Fruit fly (Drosophila melanogaster) whole organism, prepupa: ENCODE data around the gene CG7332.

ENCODE experiments used
- Blimp-1 ChIP-seq: fragments of 200-800 bp; sonication (Bioruptor generic); optimal IDR thresholded peaks from 3 replicates; lab custom pipeline; 2017; ENCODE audit warnings: missing biosample characterization, missing genetic modification characterization, mild to moderate bottlenecking, moderate library complexity, missing genetic modification reagents
- CG10631 ChIP-seq: fragments of 200-800 bp; sonication (Bioruptor generic); optimal IDR thresholded peaks from 2 replicates; lab custom pipeline; 2016; ENCODE audit warnings: missing biosample characterization, missing genetic modification characterization
- CG10669 ChIP-seq: fragments of 200-800 bp; sonication (Bioruptor generic); optimal IDR thresholded peaks from 3 replicates; lab custom pipeline; 2018; ENCODE audit warnings: missing biosample characterization, mild to moderate bottlenecking, missing genetic modification characterization, moderate library complexity
- CG11294 ChIP-seq: fragments of 200-800 bp; sonication (Bioruptor generic); IDR thresholded peaks from 2 replicates; pipeline ENCODE4 v1.3.6; 2022; ENCODE audit warnings: missing biosample characterization, missing genetic modification characterization
- CG11762 ChIP-seq: fragments of 200-800 bp; sonication (Bioruptor generic); optimal IDR thresholded peaks from 3 replicates; lab custom pipeline; 2016; ENCODE audit warnings: missing biosample characterization, missing genetic modification characterization; ENCODE audit not compliant: insufficient read depth
- CG11902 ChIP-seq: fragments of 200-800 bp; sonication (Bioruptor generic); optimal IDR thresholded peaks from 3 replicates; lab custom pipeline; 2016; ENCODE audit warnings: missing biosample characterization, missing genetic modification characterization
- CG15336 ChIP-seq: fragments of 200-800 bp; sonication (Bioruptor generic); IDR thresholded peaks from 2 replicates; pipeline ENCODE4 v1.3.6; 2022; ENCODE audit warnings: missing biosample characterization, missing genetic modification characterization
- CG1621 ChIP-seq: fragments of 200-800 bp; sonication (Bioruptor generic); optimal IDR thresholded peaks from 3 replicates; lab custom pipeline; 2018; ENCODE audit warnings: missing biosample characterization, mild to moderate bottlenecking, missing genetic modification characterization
- CG16779 ChIP-seq: fragments of 200-800 bp; sonication (Bioruptor generic); optimal IDR thresholded peaks from 3 replicates; lab custom pipeline; 2017; ENCODE audit warnings: missing biosample characterization, mild to moderate bottlenecking, missing genetic modification characterization
- CG3032 ChIP-seq: fragments of 200-800 bp; optimal IDR thresholded peaks from 2 replicates; lab custom pipeline; 2019; ENCODE audit warnings: missing biosample characterization, mild to moderate bottlenecking, missing genetic modification characterization, moderate library complexity
- CG3919 ChIP-seq: fragments of 200-800 bp; sonication (Bioruptor generic); optimal IDR thresholded peaks from 3 replicates; lab custom pipeline; 2016; ENCODE audit warnings: missing biosample characterization, missing genetic modification characterization
- CG4318 ChIP-seq: fragments of 200-800 bp; sonication (Bioruptor generic); optimal IDR thresholded peaks from 3 replicates; lab custom pipeline; 2017; ENCODE audit warnings: missing biosample characterization, mild to moderate bottlenecking, missing genetic modification characterization
- CG6276 ChIP-seq: fragments of 200-800 bp; sonication (Bioruptor generic); optimal IDR thresholded peaks from 2 replicates; lab custom pipeline; 2017; ENCODE audit warnings: missing biosample characterization, mild to moderate bottlenecking, missing genetic modification characterization
- CG6792 ChIP-seq: fragments of 200-800 bp; sonication (Bioruptor generic); optimal IDR thresholded peaks from 3 replicates; lab custom pipeline; 2016; ENCODE audit warnings: missing biosample characterization, missing genetic modification characterization
- CG6808 ChIP-seq: fragments of 200-800 bp; sonication (Bioruptor generic); optimal IDR thresholded peaks from 3 replicates; lab custom pipeline; 2017; ENCODE audit warnings: missing biosample characterization, missing genetic modification characterization, mild to moderate bottlenecking, moderate library complexity, missing genetic modification reagents
- CG6854 ChIP-seq: fragments of 200-800 bp; sonication (Bioruptor generic); optimal IDR thresholded peaks from 2 replicates; lab custom pipeline; 2017; ENCODE audit warnings: missing biosample characterization, mild to moderate bottlenecking, missing genetic modification characterization
- CG7368 ChIP-seq: fragments of 200-800 bp; sonication (Bioruptor generic); optimal IDR thresholded peaks from 3 replicates; lab custom pipeline; 2016; ENCODE audit warnings: missing biosample characterization, missing genetic modification characterization
- CG8119 ChIP-seq: fragments of 200-800 bp; sonication (Bioruptor generic); IDR thresholded peaks from 3 replicates; pipeline ENCODE4 v1.3.6; 2022; ENCODE audit warnings: missing biosample characterization, missing genetic modification characterization
- CG8319 ChIP-seq: fragments of 200-800 bp; sonication (Bioruptor generic); optimal IDR thresholded peaks from 3 replicates; lab custom pipeline; 2016; ENCODE audit warnings: missing biosample characterization, missing genetic modification characterization
- Eip75B ChIP-seq: fragments of 200-800 bp; sonication (Bioruptor generic); optimal IDR thresholded peaks from 3 replicates; lab custom pipeline; 2016; ENCODE audit warnings: missing biosample characterization, missing genetic modification characterization
- Eip78C ChIP-seq: fragments of 200-800 bp; sonication (Bioruptor generic); peaks from one replicate; lab custom pipeline; 2016; ENCODE audit warnings: missing biosample characterization, missing genetic modification characterization
- Eip93F ChIP-seq: fragments of 200-800 bp; sonication (Bioruptor generic); optimal IDR thresholded peaks from 2 replicates; lab custom pipeline; 2016; ENCODE audit warnings: missing biosample characterization, mild to moderate bottlenecking, missing genetic modification characterization
- Ets96B ChIP-seq: fragments of 200-800 bp; optimal IDR thresholded peaks from 2 replicates; lab custom pipeline; 2019; ENCODE audit warnings: missing biosample characterization, mild to moderate bottlenecking, missing genetic modification characterization, moderate library complexity
- Gug ChIP-seq: fragments of 200-800 bp; sonication (Bioruptor generic); IDR thresholded peaks from 2 replicates; pipeline ENCODE4 v1.3.6; 2022; ENCODE audit warnings: missing biosample characterization, missing genetic modification characterization
- Hr38 ChIP-seq: sonication (Bioruptor generic); optimal IDR thresholded peaks from 2 replicates; lab custom pipeline; 2016; ENCODE audit warnings: missing biosample characterization, missing genetic modification characterization
- Hr4 ChIP-seq: fragments of 200-800 bp; sonication (Bioruptor generic); optimal IDR thresholded peaks from 3 replicates; lab custom pipeline; 2016; ENCODE audit warnings: missing biosample characterization, missing genetic modification characterization
- Lpt ChIP-seq: fragments of 200-800 bp; sonication (Bioruptor generic); optimal IDR thresholded peaks from 3 replicates; lab custom pipeline; 2016; ENCODE audit warnings: missing biosample characterization, missing genetic modification characterization
- OdsH ChIP-seq: fragments of 200-800 bp; sonication (Bioruptor generic); optimal IDR thresholded peaks from 3 replicates; lab custom pipeline; 2016; ENCODE audit warnings: missing biosample characterization, missing genetic modification characterization
- Smox ChIP-seq: fragments of 200-800 bp; sonication (Bioruptor generic); optimal IDR thresholded peaks from 3 replicates; lab custom pipeline; 2016; ENCODE audit warnings: missing biosample characterization, missing genetic modification characterization
- Sox102F ChIP-seq: fragments of 200-800 bp; sonication (Bioruptor generic); optimal IDR thresholded peaks from 2 replicates; lab custom pipeline; 2016; ENCODE audit warnings: missing biosample characterization, mild to moderate bottlenecking, missing genetic modification characterization
- Sox14 ChIP-seq: fragments of 200-800 bp; sonication (Bioruptor generic); optimal IDR thresholded peaks from 3 replicates; lab custom pipeline; 2016; ENCODE audit warnings: missing biosample characterization, missing genetic modification characterization
- Sox15 ChIP-seq: fragments of 200-800 bp; sonication (Bioruptor generic); optimal IDR thresholded peaks from 3 replicates; lab custom pipeline; 2016; ENCODE audit warnings: missing biosample characterization, missing genetic modification characterization
- achi ChIP-seq: fragments of 200-800 bp; sonication (Bioruptor generic); optimal IDR thresholded peaks from 3 replicates; lab custom pipeline; 2016; ENCODE audit warnings: missing biosample characterization, missing genetic modification characterization
- acj6 ChIP-seq: fragments of 200-800 bp; sonication (Bioruptor generic); optimal IDR thresholded peaks from 3 replicates; lab custom pipeline; 2016; ENCODE audit warnings: missing biosample characterization, missing genetic modification characterization
- cyc ChIP-seq: fragments of 200-800 bp; sonication (Bioruptor generic); optimal IDR thresholded peaks from 3 replicates; lab custom pipeline; 2016; ENCODE audit warnings: missing biosample characterization, missing genetic modification characterization
- dsx ChIP-seq: fragments of 200-800 bp; optimal IDR thresholded peaks from 3 replicates; lab custom pipeline; 2019; ENCODE audit warnings: missing biosample characterization, mild to moderate bottlenecking, missing genetic modification characterization, moderate library complexity; ENCODE audit not compliant: poor library complexity, severe bottlenecking
- eg ChIP-seq: fragments of 200-800 bp; sonication (Bioruptor generic); IDR thresholded peaks from 3 replicates; pipeline ENCODE4 v1.3.6; 2022; ENCODE audit warnings: missing biosample characterization, missing genetic modification characterization
- fd59A ChIP-seq: fragments of 200-800 bp; sonication (Bioruptor generic); optimal IDR thresholded peaks from 2 replicates; lab custom pipeline; 2017; ENCODE audit warnings: missing biosample characterization, mild to moderate bottlenecking, missing genetic modification characterization, missing genetic modification reagents
- lz ChIP-seq: fragments of 200-800 bp; sonication (Bioruptor generic); optimal IDR thresholded peaks from 3 replicates; lab custom pipeline; 2016; ENCODE audit warnings: missing biosample characterization, missing genetic modification characterization
- net ChIP-seq: fragments of 200-800 bp; sonication (Bioruptor generic); optimal IDR thresholded peaks from 3 replicates; lab custom pipeline; 2016; ENCODE audit warnings: missing biosample characterization, missing genetic modification characterization
- salr ChIP-seq, 2 experiments: fragments of 200-800 bp; sonication (Bioruptor generic); optimal IDR thresholded peaks; 3 replicates each; lab custom pipeline; 2016 to 2018; ENCODE audit warnings: missing biosample characterization in 2 of 2, missing genetic modification characterization in 2 of 2, mild to moderate bottlenecking in 1 of 2
- spab ChIP-seq: fragments of 200-800 bp; sonication (Bioruptor generic); optimal IDR thresholded peaks from 2 replicates; lab custom pipeline; 2017; ENCODE audit warnings: missing biosample characterization, mild to moderate bottlenecking, missing genetic modification characterization, missing genetic modification reagents
- ss ChIP-seq, 2 experiments: fragments of 200-800 bp; sonication (Bioruptor generic); optimal IDR thresholded peaks; 2 replicates in 1 of 2; 3 replicates in 1 of 2; lab custom pipeline; 2017 to 2018; ENCODE audit warnings: mild to moderate bottlenecking in 2 of 2, missing biosample characterization in 2 of 2, missing genetic modification characterization in 2 of 2, moderate library complexity in 1 of 2
- svp ChIP-seq: fragments of 200-800 bp; sonication (Bioruptor generic); peaks from one replicate; lab custom pipeline; 2016; ENCODE audit warnings: missing biosample characterization, missing genetic modification characterization
- topi ChIP-seq: fragments of 200-800 bp; sonication (Bioruptor generic); optimal IDR thresholded peaks from 3 replicates; lab custom pipeline; 2016; ENCODE audit warnings: missing biosample characterization, missing genetic modification characterization
- vri ChIP-seq: fragments of 200-800 bp; sonication (Bioruptor generic); optimal IDR thresholded peaks from 3 replicates; lab custom pipeline; 2016; ENCODE audit warnings: missing biosample characterization, mild to moderate bottlenecking, missing genetic modification characterization

Gene CG7332

dm6 chrX:18835500-18835899 lies 48.8 kb upstream of the CG7332 start (continued):
- peak; percentile 12 for TF ChIP-seq dsx (GFP tag; lab: Kevin White, UChicago)
- TF ChIP-seq CG10669 (GFP tag; lab: Kevin White, UChicago) = peak; percentile 47
- TF ChIP-seq Blimp-1 (GFP tag; lab: Kevin White, UChicago) = no peak
- no peak for TF ChIP-seq CG11902
- no peak for TF ChIP-seq CG11762 (GFP tag; lab: Kevin White, UChicago)
- no peak for TF ChIP-seq CG15336 (GFP tag; lab: Robert Waterston, UW)
- no peak for TF ChIP-seq vri (GFP tag; lab: Kevin White, UChicago)
- no peak for TF ChIP-seq CG3919
- no peak for TF ChIP-seq CG6792
- TF ChIP-seq Eip78C = peak; percentile 79
- peak; percentile 14 for TF ChIP-seq CG10631
- TF ChIP-seq OdsH = peak; percentile 22
- TF ChIP-seq cyc (GFP tag; lab: Kevin White, UChicago) = no peak
- peak; percentile 35 for TF ChIP-seq fd59A
- TF ChIP-seq CG3032 (tag; lab: Kevin White, UChicago) = peak; percentile 39
- TF ChIP-seq salr (GFP tag; optimal IDR thresholded peaks at IDR 0.05; lab: Kevin White, UChicago) = peak in 1 of 2 experiments; percentile 11
- TF ChIP-seq Hr4 (GFP tag; lab: Kevin White, UChicago) = peak; percentile 37
- TF ChIP-seq lz (GFP tag; lab: Kevin White, UChicago) = no peak
- TF ChIP-seq CG4318 (GFP tag; lab: Kevin White, UChicago) = no peak
- TF ChIP-seq achi = peak; percentile 2
- TF ChIP-seq, all 60 proteins: peak for 26

DNA sequence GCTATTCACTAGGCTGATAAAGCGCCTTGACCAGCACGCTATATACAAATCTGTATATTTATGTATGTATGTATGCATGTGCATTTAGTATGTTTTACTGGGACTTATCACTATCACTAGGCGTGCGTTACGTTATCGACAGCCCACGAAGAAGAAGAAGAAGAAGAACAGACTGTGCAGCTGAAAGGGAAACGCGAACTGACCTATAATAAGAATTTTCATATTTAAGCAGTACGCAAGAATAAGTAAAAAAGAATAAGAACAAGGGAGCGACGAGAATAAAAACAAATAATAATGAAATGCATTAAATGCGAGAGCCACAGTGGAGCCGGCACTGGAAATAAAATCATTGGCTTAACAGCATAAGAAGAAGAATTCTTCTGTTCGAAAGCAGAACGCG lies 48.0 kb upstream of the CG7332 start:
- no peak for TF ChIP-seq CG11902
- TF ChIP-seq CG16779 (tag; lab: Kevin White, UChicago) = peak; percentile 30
- TF ChIP-seq ss (GFP tag; optimal IDR thresholded peaks at IDR 0.05; lab: Kevin White, UChicago) = peak; percentile 56 to 62
- TF ChIP-seq Gug (GFP tag; lab: Robert Waterston, UW) = 0 out of 2 replicates have a peak, but pooled peaks have one; percentile 12
- peak; percentile 12 for TF ChIP-seq Sox14 (GFP tag; lab: Kevin White, UChicago)
- peak; percentile 22 for TF ChIP-seq dsx (GFP tag; lab: Kevin White, UChicago)
- TF ChIP-seq CG8119 = 0 out of 3 replicates have a peak, but pooled peaks have one; percentile 14
- no peak for TF ChIP-seq CG6854 (GFP tag; lab: Kevin White, UChicago)
- TF ChIP-seq CG10669 (GFP tag; lab: Kevin White, UChicago) = peak; percentile 11
- TF ChIP-seq eg = peak; percentile 43; the same call in 1 of the 3 replicates
- peak; percentile 44 for TF ChIP-seq svp
- peak; percentile 49 for TF ChIP-seq Eip78C
- peak; percentile 5 for TF ChIP-seq OdsH
- TF ChIP-seq Ets96B (tag; lab: Kevin White, UChicago) = peak; percentile 30
- TF ChIP-seq Lpt (GFP tag; lab: Kevin White, UChicago) = no peak
- peak; percentile 45 for TF ChIP-seq CG6808 (GFP tag; lab: Kevin White, UChicago)
- peak; percentile 19 for TF ChIP-seq CG3032 (tag; lab: Kevin White, UChicago)
- no peak for TF ChIP-seq fd59A
- peak; percentile 34 for TF ChIP-seq CG1621 (tag; lab: Kevin White, UChicago)
- TF ChIP-seq spab (GFP tag; lab: Kevin White, UChicago) = peak; percentile 12
- TF ChIP-seq Sox102F (GFP tag; lab: Kevin White, UChicago) = no peak

DNA sequence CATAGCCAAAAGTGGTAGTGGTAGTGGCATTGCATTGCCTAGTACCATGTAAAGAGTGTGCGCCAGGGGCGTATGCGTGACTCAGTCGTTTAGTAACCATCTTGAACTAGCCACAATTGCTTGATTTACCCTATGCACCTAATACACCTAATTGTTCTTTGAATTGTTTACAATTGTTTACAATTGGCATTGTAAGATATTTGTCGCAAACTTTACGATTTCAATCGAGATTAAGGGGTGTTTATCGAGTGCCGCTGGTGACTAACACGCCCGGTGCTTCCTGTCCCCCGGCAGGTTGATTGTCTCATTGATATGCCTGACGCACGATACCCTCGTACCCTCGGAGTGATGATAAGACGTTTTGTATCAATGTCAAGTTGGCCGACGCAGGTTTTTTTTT lies 47.3 kb upstream of the CG7332 start:
- TF ChIP-seq Eip75B (GFP tag; lab: Kevin White, UChicago) (peak; percentile 23), CG8119 (peak; percentile 45; the same call in 2 of the 3 replicates), CG7368 (GFP tag; lab: Kevin White, UChicago) (no peak), Hr38 (no peak), CG6792 (peak; percentile 7), Eip93F (GFP tag; lab: Kevin White, UChicago) (no peak), lz (GFP tag; lab: Kevin White, UChicago) (peak; percentile 9), Ets96B (tag; lab: Kevin White, UChicago) (no peak), CG11902 (no peak), eg (peak; percentile 48; the same call in 1 of the 3 replicates), Smox (GFP tag; lab: Kevin White, UChicago) (no peak), net (GFP tag; lab: Kevin White, UChicago) (no peak), fd59A (peak; percentile 7), CG8319 (GFP tag; lab: Kevin White, UChicago) (no peak), CG6276 (no peak), dsx (GFP tag; lab: Kevin White, UChicago) (peak; percentile 3), acj6 (GFP tag; lab: Kevin White, UChicago) (peak; percentile 12), topi (GFP tag; lab: Kevin White, UChicago) (no peak), Gug (GFP tag; lab: Robert Waterston, UW) (no peak), CG10631 (peak; percentile 9), ss (GFP tag; optimal IDR thresholded peaks at IDR 0.05; lab: Kevin White, UChicago) (no peak), CG11294 (no peak), Sox15 (GFP tag; lab: Kevin White, UChicago) (no peak)
